Worm (Caenorhabditis elegans) whole organism, L4/young adult: ENCODE results near the gene old-2.

ENCODE experiments used
- W03F9.2 ChIP-seq: fragments of 150-350 bp; optimal IDR thresholded peaks from 2 replicates; lab custom pipeline; 2014; ENCODE audit warnings: missing biosample characterization, missing genetic modification characterization
- dao-5 ChIP-seq: sonication (generic microtip); optimal IDR thresholded peaks from 2 replicates; lab custom pipeline; 2016; ENCODE audit warnings: missing genotype, missing genetic modification characterization, moderate library complexity, missing compliant biosample characterization
- him-1 ChIP-seq: sonication (generic microtip); optimal IDR thresholded peaks from 2 replicates; lab custom pipeline; 2016; ENCODE audit warnings: missing genotype, missing genetic modification reagents, missing genetic modification characterization, missing compliant biosample characterization

DNA sequence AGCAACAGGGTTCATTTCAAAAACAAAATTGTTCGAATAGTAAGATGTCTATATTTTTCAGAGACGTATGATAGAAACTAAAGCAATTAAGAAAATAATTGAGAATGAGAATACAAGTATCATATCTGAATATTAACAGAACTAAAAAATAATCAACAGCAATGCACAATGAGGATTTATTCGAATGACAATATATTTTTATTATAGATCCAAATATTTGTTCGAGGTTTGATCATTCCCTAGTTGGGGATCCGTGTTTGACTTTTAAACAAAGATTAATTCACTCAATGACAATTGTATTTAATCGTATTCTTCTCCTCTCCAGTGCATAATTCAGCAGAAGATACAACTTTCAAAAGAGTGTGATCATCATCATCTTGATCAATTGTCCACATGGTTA lies 12.8 kb upstream of the old-2 start, which contains the start of gene C08H9.18:
- TF ChIP-seq dao-5 (tag; lab: Kevin White, UChicago) = no peak
- TF ChIP-seq him-1 (tag; lab: Kevin White, UChicago) = no peak
- no peak for TF ChIP-seq W03F9.2 (tag; lab: Kevin White, UChicago)
